Worm (Caenorhabditis elegans) whole organism, late embryonic: ENCODE results near the gene Y54G2A.19.

Source experiments
- C38D4.7 ChIP-seq: fragments of 200-800 bp; sonication (Bioruptor generic); optimal IDR thresholded peaks from 2 replicates; lab custom pipeline; 2018; ENCODE audit warnings: mild to moderate bottlenecking, missing genetic modification characterization, moderate library complexity, missing compliant biosample characterization
- ceh-31 ChIP-seq: sonication (generic microtip); optimal IDR thresholded peaks from 2 replicates; lab custom pipeline; 2016; ENCODE audit warnings: missing genetic modification characterization, missing compliant biosample characterization
- ceh-48 ChIP-seq: sonication (generic microtip); optimal IDR thresholded peaks from 2 replicates; lab custom pipeline; 2016; ENCODE audit warnings: missing genetic modification characterization, inconsistent platforms, missing compliant biosample characterization
- elt-2 ChIP-seq: sonication (generic microtip); optimal IDR thresholded peaks from 2 replicates; lab custom pipeline; 2016; ENCODE audit warnings: missing genetic modification reagents, missing genetic modification characterization, missing compliant biosample characterization
- ets-4 ChIP-seq: sonication (generic microtip); optimal IDR thresholded peaks from 2 replicates; lab custom pipeline; 2016; ENCODE audit warnings: missing genetic modification characterization, missing compliant biosample characterization
- fkh-10 ChIP-seq: fragments of 150-350 bp; optimal IDR thresholded peaks from 2 replicates; lab custom pipeline; 2014; ENCODE audit warnings: missing biosample characterization, missing genetic modification reagents, missing genetic modification characterization
- gmeb-2 ChIP-seq: sonication (generic microtip); optimal IDR thresholded peaks from 2 replicates; lab custom pipeline; 2016; ENCODE audit warnings: missing genetic modification characterization, inconsistent platforms, missing compliant biosample characterization
- pha-4 ChIP-seq: fragments of 150-350 bp; optimal IDR thresholded peaks from 2 replicates; lab custom pipeline; 2018; ENCODE audit warnings: missing biosample characterization, missing genetic modification reagents, missing genetic modification characterization

ce11 chrIV:2888496-2889101 is 5.9 kb downstream of the Y54G2A.19 start:
- TF ChIP-seq fkh-10 (no peak), gmeb-2 (no peak), ets-4 (tag; lab: Kevin White, UChicago) (no peak), elt-2 (tag; lab: Kevin White, UChicago) (no peak), C38D4.7 (GFP tag; lab: Kevin White, UChicago) (no peak), pha-4 (tag; lab: Kevin White, UChicago) (no peak), ceh-31 (tag; lab: Kevin White, UChicago) (no peak), ceh-48 (tag; lab: Kevin White, UChicago) (no peak)
